Fruit fly (Drosophila melanogaster) whole organism, pupa: ENCODE results near the gene CG43249.

Experiments
- CG12605 ChIP-seq: fragments of 200-800 bp; sonication (Bioruptor generic); IDR thresholded peaks from 2 replicates; pipeline ENCODE4 v1.3.6; 2022; ENCODE audit warnings: missing biosample characterization, missing genetic modification characterization
- Ets98B ChIP-seq: fragments of 200-800 bp; sonication (Bioruptor generic); IDR thresholded peaks from 2 replicates; pipeline ENCODE4 v1.3.6; 2022; ENCODE audit warnings: missing biosample characterization, missing genetic modification characterization

DNA sequence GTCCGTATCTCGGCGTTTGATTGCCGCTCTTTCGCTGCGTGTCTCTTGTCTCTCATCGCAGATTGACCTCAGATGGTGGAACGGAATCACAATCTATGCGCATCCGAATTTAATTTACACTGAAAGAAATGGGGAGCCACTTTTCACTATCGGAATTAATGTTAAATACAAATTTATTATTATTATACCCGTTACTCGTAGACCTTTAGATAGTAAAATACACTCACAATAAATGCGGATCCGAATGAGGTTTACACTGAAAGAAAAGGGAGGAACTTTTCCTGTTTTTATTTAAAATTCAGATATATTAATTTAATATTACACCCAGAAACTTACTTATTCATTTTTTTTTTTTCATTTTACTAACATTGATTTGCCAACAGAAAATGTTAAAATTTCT lies 15.0 kb upstream of the CG43249 start:
- TF ChIP-seq CG12605 (GFP tag; lab: Robert Waterston, UW) (no peak), Ets98B (GFP tag; lab: Robert Waterston, UW) (no peak)
